Worm (Caenorhabditis elegans) whole organism, L1 larva: ENCODE data around the gene urb-1.

Experiments
- C16A3.4 ChIP-seq: fragments of 150-350 bp; optimal IDR thresholded peaks from 2 replicates; lab custom pipeline; 2014; ENCODE audit warnings: missing biosample characterization, missing genetic modification characterization
- aha-1 ChIP-seq: fragments of 150-350 bp; optimal IDR thresholded peaks from 2 replicates; lab custom pipeline; 2014; ENCODE audit warnings: missing biosample characterization, missing genetic modification characterization
- blmp-1 ChIP-seq: fragments of 150-350 bp; optimal IDR thresholded peaks from 2 replicates; lab custom pipeline; 2014; ENCODE audit warnings: missing biosample characterization, missing genetic modification characterization
- ceh-90 ChIP-seq: sonication (generic microtip); optimal IDR thresholded peaks from 2 replicates; lab custom pipeline; 2016; ENCODE audit warnings: missing genetic modification characterization, missing compliant biosample characterization
- efl-1 ChIP-seq, 4 experiments: fragments of 150-350 bp; optimal IDR thresholded peaks in 3 of 4; peaks in 1 of 4; 1 replicate in 1 of 4; 2 replicates in 3 of 4; lab custom pipeline; 2014; ENCODE audit warnings: missing biosample characterization in 2 of 4, missing genetic modification characterization in 2 of 4, missing genetic modification reagents in 2 of 4
- efl-3 ChIP-seq: fragments of 200-800 bp; sonication (Bioruptor generic); optimal IDR thresholded peaks from 2 replicates; lab custom pipeline; 2018; ENCODE audit warnings: mild to moderate bottlenecking, missing genetic modification characterization, missing compliant biosample characterization
- egl-13 ChIP-seq: sonication (generic microtip); optimal IDR thresholded peaks from 2 replicates; lab custom pipeline; 2016; ENCODE audit warnings: missing genotype, missing genetic modification reagents, missing genetic modification characterization, missing compliant biosample characterization
- egl-27 ChIP-seq, 2 experiments: fragments of 150-350 bp in 1 of 2; sonication (generic microtip); optimal IDR thresholded peaks; 3 replicates each; lab custom pipeline; 2017 to 2018; ENCODE audit warnings: missing biosample characterization in 2 of 2, missing genetic modification characterization in 2 of 2, missing genetic modification reagents in 2 of 2
- elt-2 ChIP-seq: sonication (generic microtip); optimal IDR thresholded peaks from 2 replicates; lab custom pipeline; 2016; ENCODE audit warnings: missing genetic modification characterization, mild to moderate bottlenecking, inconsistent platforms, missing compliant biosample characterization, missing genetic modification reagents
- ets-5 ChIP-seq: fragments of 200-800 bp; sonication (Bioruptor generic); IDR thresholded peaks from 2 replicates; pipeline ENCODE4 v1.3.6; 2022; ENCODE audit warnings: missing genetic modification characterization, missing compliant biosample characterization
- fkh-4 ChIP-seq: sonication (generic microtip); optimal IDR thresholded peaks from 2 replicates; lab custom pipeline; 2016; ENCODE audit warnings: missing compliant biosample characterization, missing genetic modification characterization, borderline replicate concordance
- fkh-8 ChIP-seq: sonication (generic microtip); optimal IDR thresholded peaks from 2 replicates; lab custom pipeline; 2016; ENCODE audit warnings: mild to moderate bottlenecking, missing genetic modification characterization, missing compliant biosample characterization
- grh-1 ChIP-seq: fragments of 200-800 bp; sonication (Bioruptor generic); IDR thresholded peaks from 2 replicates; pipeline ENCODE4 v1.3.6; 2022; ENCODE audit warnings: missing genetic modification reagents, missing genetic modification characterization, missing compliant biosample characterization
- hlh-4 ChIP-seq: sonication (generic microtip); optimal IDR thresholded peaks from 2 replicates; lab custom pipeline; 2016; ENCODE audit warnings: mild to moderate bottlenecking, missing genetic modification characterization, missing compliant biosample characterization
- lin-14 ChIP-seq: fragments of 200-800 bp; sonication (Bioruptor generic); optimal IDR thresholded peaks from 2 replicates; lab custom pipeline; 2018; ENCODE audit warnings: mild to moderate bottlenecking, missing genetic modification characterization, moderate library complexity, missing compliant biosample characterization
- lin-15B ChIP-seq: fragments of 150-350 bp; sonication (generic microtip); optimal IDR thresholded peaks from 3 replicates; lab custom pipeline; 2014; ENCODE audit warnings: missing biosample characterization, missing genetic modification characterization
- lin-35 ChIP-seq, 2 experiments: fragments of 150-350 bp; optimal IDR thresholded peaks; 2 replicates each; lab custom pipeline; 2014; ENCODE audit warnings: missing biosample characterization in 2 of 2, missing genetic modification characterization in 2 of 2, missing genetic modification reagents in 2 of 2
- lin-39 ChIP-seq: fragments of 150-350 bp; optimal IDR thresholded peaks from 2 replicates; lab custom pipeline; 2014; ENCODE audit warnings: missing biosample characterization, missing genetic modification reagents, missing genetic modification characterization
- lir-3 ChIP-seq: sonication (generic microtip); optimal IDR thresholded peaks from 2 replicates; lab custom pipeline; 2016; ENCODE audit warnings: mild to moderate bottlenecking, missing genetic modification characterization, moderate library complexity, missing compliant biosample characterization; ENCODE audit not compliant: poor library complexity
- lsy-2 ChIP-seq, 2 experiments: fragments of 150-350 bp; optimal IDR thresholded peaks; 2 replicates each; lab custom pipeline; 2014; ENCODE audit warnings: missing biosample characterization in 2 of 2, missing genetic modification characterization in 2 of 2
- mdl-1 ChIP-seq, 2 experiments: fragments of 150-350 bp; optimal IDR thresholded peaks; 2 replicates each; lab custom pipeline; 2014 to 2017; ENCODE audit warnings: missing biosample characterization in 2 of 2, missing genetic modification characterization in 2 of 2, inconsistent platforms in 1 of 2
- mef-2 ChIP-seq: fragments of 150-350 bp; optimal IDR thresholded peaks from 2 replicates; lab custom pipeline; 2014; ENCODE audit warnings: missing biosample characterization, missing genetic modification characterization
- mep-1 ChIP-seq: fragments of 150-350 bp; optimal IDR thresholded peaks from 2 replicates; lab custom pipeline; 2014; ENCODE audit warnings: missing biosample characterization, missing genetic modification characterization
- nhr-12 ChIP-seq: sonication (generic microtip); optimal IDR thresholded peaks from 2 replicates; lab custom pipeline; 2017; ENCODE audit warnings: missing biosample characterization, missing genetic modification characterization
- nhr-19 ChIP-seq: fragments of 200-800 bp; sonication (Bioruptor generic); conservative IDR thresholded peaks from 2 replicates; pipeline ENCODE4 v1.3.6; 2022; ENCODE audit warnings: missing genetic modification characterization, missing compliant biosample characterization
- nhr-237 ChIP-seq: fragments of 150-350 bp; optimal IDR thresholded peaks from 2 replicates; lab custom pipeline; 2014; ENCODE audit warnings: missing biosample characterization, missing genetic modification characterization
- nhr-71 ChIP-seq: sonication (generic microtip); optimal IDR thresholded peaks from 2 replicates; lab custom pipeline; 2016; ENCODE audit warnings: mild to moderate bottlenecking, missing genetic modification characterization, moderate library complexity, missing compliant biosample characterization
- nhr-76 ChIP-seq: sonication (generic microtip); optimal IDR thresholded peaks from 2 replicates; lab custom pipeline; 2017; ENCODE audit warnings: missing biosample characterization, missing genetic modification characterization
- nhr-84 ChIP-seq: sonication (generic microtip); optimal IDR thresholded peaks from 2 replicates; lab custom pipeline; 2017; ENCODE audit warnings: missing biosample characterization, missing genetic modification characterization
- nhr-85 ChIP-seq: sonication (generic microtip); peaks from one replicate; lab custom pipeline; 2016; ENCODE audit warnings: missing genetic modification characterization, inconsistent platforms, missing compliant biosample characterization
- nhr-90 ChIP-seq: sonication (generic microtip); optimal IDR thresholded peaks from 2 replicates; lab custom pipeline; 2016; ENCODE audit warnings: mild to moderate bottlenecking, missing genetic modification characterization, missing compliant biosample characterization; ENCODE audit not compliant: poor library complexity
- pag-3 ChIP-seq: sonication (generic microtip); optimal IDR thresholded peaks from 2 replicates; lab custom pipeline; 2017; ENCODE audit warnings: missing genetic modification characterization, mild to moderate bottlenecking, missing compliant biosample characterization, antibody characterized with exemption, borderline replicate concordance; ENCODE audit not compliant: insufficient read depth
- rnt-1 ChIP-seq: sonication (generic microtip); optimal IDR thresholded peaks from 2 replicates; lab custom pipeline; 2016; ENCODE audit warnings: mild to moderate bottlenecking, missing genetic modification characterization, moderate library complexity, missing compliant biosample characterization
- snu-23 ChIP-seq: sonication (generic microtip); optimal IDR thresholded peaks from 2 replicates; lab custom pipeline; 2016; ENCODE audit warnings: missing genetic modification characterization, missing compliant biosample characterization
- swsn-7 ChIP-seq: sonication (generic microtip); optimal IDR thresholded peaks from 2 replicates; lab custom pipeline; 2016; ENCODE audit warnings: missing genetic modification characterization, missing compliant biosample characterization
- tbx-2 ChIP-seq: sonication (generic microtip); optimal IDR thresholded peaks from 2 replicates; lab custom pipeline; 2016; ENCODE audit warnings: missing genetic modification characterization, missing compliant biosample characterization
- tlp-1 ChIP-seq: fragments of 150-350 bp; optimal IDR thresholded peaks from 2 replicates; lab custom pipeline; 2014; ENCODE audit warnings: missing biosample characterization, missing genetic modification characterization
- unc-30 ChIP-seq: sonication (generic microtip); optimal IDR thresholded peaks from 2 replicates; lab custom pipeline; 2017; ENCODE audit warnings: missing biosample characterization, missing genetic modification characterization
- unc-62 ChIP-seq: fragments of 150-350 bp; optimal IDR thresholded peaks from 2 replicates; lab custom pipeline; 2014; ENCODE audit warnings: missing biosample characterization, missing genetic modification reagents, missing genetic modification characterization
- zag-1 ChIP-seq: fragments of 150-350 bp; optimal IDR thresholded peaks from 2 replicates; lab custom pipeline; 2014; ENCODE audit warnings: missing biosample characterization, missing genetic modification characterization
- zip-4 ChIP-seq: fragments of 200-800 bp; sonication (Bioruptor generic); optimal IDR thresholded peaks from 2 replicates; lab custom pipeline; 2018; ENCODE audit warnings: mild to moderate bottlenecking, missing genetic modification characterization, moderate library complexity, missing compliant biosample characterization
- ztf-4 ChIP-seq: fragments of 150-350 bp; optimal IDR thresholded peaks from 2 replicates; lab custom pipeline; 2014; ENCODE audit warnings: missing biosample characterization, missing genetic modification characterization

urb-1 gene

ce11 chrV:6424055-6424454 lies at the start of gene urb-1:
Gene urb-1, minus strand, starts transcription at chrV:6424155.
- TF ChIP-seq mef-2 (no peak), unc-62 (GFP tag; lab: Kevin White, UChicago) (no peak), mep-1 (tag; lab: Kevin White, UChicago) (no peak), lin-15B (tag; lab: Kevin White, UChicago) (no peak), lir-3 (tag; lab: Kevin White, UChicago) (no peak), nhr-84 (tag; lab: Kevin White, UChicago) (no peak), grh-1 (GFP tag; lab: Robert Waterston, UW) (no peak), egl-27 (tag; optimal IDR thresholded peaks at IDR 0.05; lab: Kevin White, UChicago) (no peak), nhr-85 (no peak), nhr-71 (tag; lab: Kevin White, UChicago) (no peak), tlp-1 (tag; lab: Kevin White, UChicago) (no peak), mdl-1 (tag; optimal IDR thresholded peaks at IDR 0.05; lab: Kevin White, UChicago) (no peak), ets-5 (no peak), efl-3 (no peak), nhr-76 (tag; lab: Kevin White, UChicago) (no peak)

DNA sequence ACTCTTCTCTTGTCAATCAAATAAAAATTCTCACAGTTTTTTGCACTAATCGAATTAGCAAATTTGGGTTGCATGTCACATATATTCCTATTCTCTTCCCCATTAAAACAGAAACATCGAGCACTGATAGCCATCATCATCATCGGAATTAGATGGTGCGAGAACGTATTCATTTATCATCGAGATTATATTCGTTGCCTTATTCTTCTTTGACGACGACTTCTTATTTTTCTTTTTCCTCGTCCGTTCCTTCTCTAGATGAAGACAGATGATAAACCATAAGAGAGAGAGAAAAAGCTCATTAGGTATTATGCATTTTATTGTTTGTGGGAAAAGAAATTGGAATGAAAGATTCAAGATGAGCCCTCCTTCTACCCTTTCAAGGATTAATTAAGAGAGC lies 47.3 kb upstream of the urb-1 start:
- no peak for TF ChIP-seq efl-1 (optimal IDR thresholded peaks at IDR 0.05; lab: Kevin White, UChicago)
- no peak for TF ChIP-seq efl-1 (GFP tag; optimal IDR thresholded peaks at IDR 0.05 in 1 of 2; lab: Kevin White, UChicago)
- no peak for TF ChIP-seq ceh-90 (tag; lab: Kevin White, UChicago)
- no peak for TF ChIP-seq lin-15B (tag; lab: Kevin White, UChicago)
- TF ChIP-seq snu-23 (GFP tag; lab: Kevin White, UChicago): no peak
- no peak for TF ChIP-seq fkh-8 (tag; lab: Kevin White, UChicago)
- TF ChIP-seq hlh-4 (tag; lab: Kevin White, UChicago): no peak
- TF ChIP-seq ztf-4 (tag; lab: Kevin White, UChicago): no peak
- no peak for TF ChIP-seq lin-39 (tag; lab: Kevin White, UChicago)
- no peak for TF ChIP-seq lin-35 (GFP tag; optimal IDR thresholded peaks at IDR 0.05; lab: Kevin White, UChicago)
- no peak for TF ChIP-seq zip-4 (GFP tag; lab: Kevin White, UChicago)
- TF ChIP-seq aha-1 (tag; lab: Kevin White, UChicago): no peak
- no peak for TF ChIP-seq fkh-4 (tag; lab: Kevin White, UChicago)
- no peak for TF ChIP-seq nhr-19 (GFP tag; lab: Robert Waterston, UW)
- TF ChIP-seq nhr-237 (tag; lab: Kevin White, UChicago): no peak
- no peak for TF ChIP-seq grh-1 (GFP tag; lab: Robert Waterston, UW)
- no peak for TF ChIP-seq egl-13 (tag; lab: Kevin White, UChicago)
- no peak for TF ChIP-seq blmp-1 (tag; lab: Kevin White, UChicago)
- no peak for TF ChIP-seq nhr-12 (tag; lab: Kevin White, UChicago)

- TF ChIP-seq nhr-71 (tag; lab: Kevin White, UChicago): peak; percentile 22
- peak in 1 of 2 experiments; percentile 12 for TF ChIP-seq lsy-2 (tag; optimal IDR thresholded peaks at IDR 0.05; lab: Kevin White, UChicago)
- TF ChIP-seq egl-27 (tag; optimal IDR thresholded peaks at IDR 0.05; lab: Kevin White, UChicago): no peak
- no peak for TF ChIP-seq grh-1 (GFP tag; lab: Robert Waterston, UW)
- no peak for TF ChIP-seq C16A3.4 (tag; lab: Kevin White, UChicago)
- TF ChIP-seq rnt-1 (tag; lab: Kevin White, UChicago): peak; percentile 76
- peak; percentile 26 for TF ChIP-seq lin-39 (tag; lab: Kevin White, UChicago)
- no peak for TF ChIP-seq tbx-2
- no peak for TF ChIP-seq unc-30
- peak; percentile 96 for TF ChIP-seq pag-3
- no peak for TF ChIP-seq swsn-7 (tag; lab: Kevin White, UChicago)
- no peak for TF ChIP-seq elt-2
- no peak for TF ChIP-seq zag-1
- peak; percentile 69 for TF ChIP-seq lin-14 (GFP tag; lab: Kevin White, UChicago)
- no peak for TF ChIP-seq fkh-8 (tag; lab: Kevin White, UChicago)
- no peak for TF ChIP-seq nhr-90
These were observed 43.7 kb upstream of the urb-1 start for ce11 chrV:6467676-6468075.
